Fruit fly (Drosophila melanogaster) whole organism, embryonic: ENCODE data around the gene vari.

Experiments used
- BEAF-32 ChIP-seq: fragments of 200-800 bp; sonication (Bioruptor generic); optimal IDR thresholded peaks from 3 replicates; lab custom pipeline; 2017; ENCODE audit warnings: missing biosample characterization, missing genetic modification characterization, mild to moderate bottlenecking, moderate library complexity, missing genetic modification reagents
- CG11695 ChIP-seq: fragments of 200-800 bp; sonication (Bioruptor generic); IDR thresholded peaks from 3 replicates; pipeline ENCODE4 v1.3.6; 2022; ENCODE audit warnings: missing biosample characterization, missing genetic modification characterization
- CG11696 ChIP-seq: fragments of 200-800 bp; sonication (Bioruptor generic); IDR thresholded peaks from 2 replicates; pipeline ENCODE4 v1.3.6; 2022; ENCODE audit warnings: missing biosample characterization, missing genetic modification characterization
- CG11723 ChIP-seq: fragments of 200-800 bp; sonication (Bioruptor generic); optimal IDR thresholded peaks from 2 replicates; lab custom pipeline; 2017; ENCODE audit warnings: missing biosample characterization, mild to moderate bottlenecking, missing genetic modification characterization
- CG13296 ChIP-seq: fragments of 200-800 bp; sonication (Bioruptor generic); optimal IDR thresholded peaks from 3 replicates; lab custom pipeline; 2018; ENCODE audit warnings: missing biosample characterization, mild to moderate bottlenecking, missing genetic modification characterization
- CG14014 ChIP-seq: fragments of 200-800 bp; sonication (Bioruptor generic); IDR thresholded peaks from 2 replicates; pipeline ENCODE4 v1.3.6; 2022; ENCODE audit warnings: missing biosample characterization, missing genetic modification characterization
- CG17568 ChIP-seq: fragments of 200-800 bp; sonication (Bioruptor generic); optimal IDR thresholded peaks from 2 replicates; lab custom pipeline; 2018; ENCODE audit warnings: missing biosample characterization, mild to moderate bottlenecking, missing genetic modification characterization, moderate library complexity
- CG18011 ChIP-seq: fragments of 200-800 bp; sonication (Bioruptor generic); optimal IDR thresholded peaks from 2 replicates; lab custom pipeline; 2017; ENCODE audit warnings: missing biosample characterization, missing genetic modification characterization, mild to moderate bottlenecking, moderate library complexity, missing genotype
- CG2120 ChIP-seq: fragments of 200-800 bp; sonication (Bioruptor generic); optimal IDR thresholded peaks from 3 replicates; lab custom pipeline; 2016; ENCODE audit warnings: missing biosample characterization, missing genetic modification characterization
- CG2202 ChIP-seq: fragments of 200-800 bp; sonication (Bioruptor generic); optimal IDR thresholded peaks from 2 replicates; lab custom pipeline; 2018; ENCODE audit warnings: missing biosample characterization, mild to moderate bottlenecking, missing genetic modification characterization
- CG2678 ChIP-seq: fragments of 200-800 bp; sonication (Bioruptor generic); optimal IDR thresholded peaks from 3 replicates; lab custom pipeline; 2019; ENCODE audit warnings: missing biosample characterization, mild to moderate bottlenecking, missing genetic modification characterization, moderate library complexity
- CG3163 ChIP-seq: fragments of 200-800 bp; sonication (Bioruptor generic); optimal IDR thresholded peaks from 3 replicates; lab custom pipeline; 2016; ENCODE audit warnings: missing biosample characterization, missing genetic modification characterization
- CG33557 ChIP-seq: fragments of 200-800 bp; sonication (Bioruptor generic); optimal IDR thresholded peaks from 2 replicates; lab custom pipeline; 2019; ENCODE audit warnings: missing biosample characterization, mild to moderate bottlenecking, missing genetic modification characterization, moderate library complexity
- CG4282 ChIP-seq: fragments of 200-800 bp; sonication (Bioruptor generic); optimal IDR thresholded peaks from 2 replicates; lab custom pipeline; 2016; ENCODE audit warnings: missing biosample characterization, missing genetic modification characterization
- CG4360 ChIP-seq: fragments of 200-800 bp; sonication (Bioruptor generic); IDR thresholded peaks from 2 replicates; pipeline ENCODE4 v1.3.6; 2022; ENCODE audit warnings: missing biosample characterization, missing genetic modification characterization
- CG4424 ChIP-seq: fragments of 200-800 bp; sonication (Bioruptor generic); optimal IDR thresholded peaks from 3 replicates; lab custom pipeline; 2016; ENCODE audit warnings: missing biosample characterization, missing genetic modification characterization
- CG4617 ChIP-seq: fragments of 200-800 bp; sonication (Bioruptor generic); optimal IDR thresholded peaks from 3 replicates; lab custom pipeline; 2016; ENCODE audit warnings: missing biosample characterization, missing genetic modification characterization, borderline replicate concordance
- CG5245 ChIP-seq: fragments of 200-800 bp; sonication (Bioruptor generic); optimal IDR thresholded peaks from 3 replicates; lab custom pipeline; 2016; ENCODE audit warnings: missing biosample characterization, missing genetic modification characterization
- CG6654 ChIP-seq: fragments of 200-800 bp; sonication (Bioruptor generic); optimal IDR thresholded peaks from 2 replicates; lab custom pipeline; 2017; ENCODE audit warnings: missing biosample characterization, mild to moderate bottlenecking, missing genetic modification characterization
- CG7928 ChIP-seq: fragments of 200-800 bp; sonication (Bioruptor generic); optimal IDR thresholded peaks from 2 replicates; lab custom pipeline; 2017; ENCODE audit warnings: missing biosample characterization, mild to moderate bottlenecking, missing genetic modification characterization
- CG8924 ChIP-seq: fragments of 200-800 bp; optimal IDR thresholded peaks from 3 replicates; lab custom pipeline; 2019; ENCODE audit warnings: missing biosample characterization, mild to moderate bottlenecking, missing genetic modification characterization, moderate library complexity
- CG8944 ChIP-seq: fragments of 200-800 bp; sonication (Bioruptor generic); optimal IDR thresholded peaks from 3 replicates; lab custom pipeline; 2016; ENCODE audit warnings: missing biosample characterization, missing genetic modification characterization
- CG9215 ChIP-seq: fragments of 200-800 bp; sonication (Bioruptor generic); IDR thresholded peaks from 2 replicates; pipeline ENCODE4 v1.3.6; 2022; ENCODE audit warnings: missing biosample characterization, missing genetic modification characterization
- Dfd ChIP-seq, 2 experiments: fragments of >200 bp; optimal IDR thresholded peaks; 2 replicates each; lab custom pipeline; 2017; ENCODE audit warnings: missing biosample characterization in 2 of 2, missing genetic modification characterization in 2 of 2
- Dip2 ChIP-seq: fragments of 200-800 bp; sonication (Bioruptor generic); IDR thresholded peaks from 2 replicates; pipeline ENCODE4 v1.3.6; 2022; ENCODE audit warnings: missing biosample characterization, missing genetic modification characterization
- Dll ChIP-seq: fragments of 200-800 bp; sonication (Bioruptor generic); IDR thresholded peaks from 4 replicates; pipeline ENCODE4 v1.3.6; 2022; ENCODE audit warnings: missing biosample characterization, missing genetic modification characterization; ENCODE audit not compliant: partially characterized antibody
- Ets65A ChIP-seq: fragments of 200-800 bp; sonication (Bioruptor generic); peaks from one replicate; lab custom pipeline; 2016; ENCODE audit warnings: missing biosample characterization, missing genetic modification characterization
- Gsc ChIP-seq: fragments of 200-800 bp; sonication (Bioruptor generic); IDR thresholded peaks from 2 replicates; pipeline ENCODE4 v1.3.6; 2022; ENCODE audit warnings: missing biosample characterization, missing genetic modification characterization
- Gug ChIP-seq: fragments of 200-800 bp; sonication (Bioruptor generic); IDR thresholded peaks from 4 replicates; pipeline ENCODE4 v1.3.6; 2022; ENCODE audit warnings: missing biosample characterization, missing genetic modification characterization
- Med ChIP-seq: fragments of 200-800 bp; sonication (Bioruptor generic); peaks from one replicate; lab custom pipeline; 2016; ENCODE audit warnings: missing biosample characterization, missing genetic modification characterization, mild to moderate bottlenecking, inconsistent platforms, moderate library complexity
- Oaz ChIP-seq: fragments of 200-800 bp; sonication (Bioruptor generic); IDR thresholded peaks from 2 replicates; pipeline ENCODE4 v1.3.6; 2022; ENCODE audit warnings: missing biosample characterization, missing genetic modification characterization
- Poxn ChIP-seq: fragments of 200-800 bp; sonication (Bioruptor generic); IDR thresholded peaks from 2 replicates; pipeline ENCODE4 v1.3.6; 2022; ENCODE audit warnings: missing biosample characterization, missing genetic modification characterization
- ci ChIP-seq: fragments of 200-800 bp; sonication (Bioruptor generic); IDR thresholded peaks from 3 replicates; pipeline ENCODE4 v1.3.6; 2022; ENCODE audit warnings: missing biosample characterization, missing genetic modification characterization
- da ChIP-seq: fragments of 200-800 bp; sonication (Bioruptor generic); optimal IDR thresholded peaks from 2 replicates; lab custom pipeline; 2016; ENCODE audit warnings: missing biosample characterization, missing genetic modification characterization
- disco-r ChIP-seq: fragments of 200-800 bp; sonication (Bioruptor generic); optimal IDR thresholded peaks from 2 replicates; lab custom pipeline; 2016; ENCODE audit warnings: missing biosample characterization, missing genetic modification characterization
- dmrt11E ChIP-seq: fragments of 200-800 bp; sonication (Bioruptor generic); optimal IDR thresholded peaks from 3 replicates; lab custom pipeline; 2018; ENCODE audit warnings: missing biosample characterization, mild to moderate bottlenecking, missing genetic modification characterization, moderate library complexity
- ems ChIP-seq: fragments of 200-800 bp; sonication (Bioruptor generic); optimal IDR thresholded peaks from 3 replicates; lab custom pipeline; 2016; ENCODE audit warnings: missing biosample characterization, missing genetic modification characterization
- exex ChIP-seq: fragments of 200-800 bp; sonication (Bioruptor generic); optimal IDR thresholded peaks from 4 replicates; lab custom pipeline; 2018; ENCODE audit warnings: missing biosample characterization, mild to moderate bottlenecking, missing genetic modification characterization, moderate library complexity
- fd64A ChIP-seq: fragments of 200-800 bp; sonication (Bioruptor generic); optimal IDR thresholded peaks from 3 replicates; lab custom pipeline; 2018; ENCODE audit warnings: missing biosample characterization, mild to moderate bottlenecking, missing genetic modification characterization
- grau ChIP-seq: fragments of 200-800 bp; optimal IDR thresholded peaks from 3 replicates; lab custom pipeline; 2019; ENCODE audit warnings: missing biosample characterization, mild to moderate bottlenecking, missing genetic modification characterization, moderate library complexity
- her ChIP-seq: fragments of 200-800 bp; sonication (Bioruptor generic); optimal IDR thresholded peaks from 2 replicates; lab custom pipeline; 2016; ENCODE audit warnings: missing biosample characterization, missing genetic modification characterization
- jigr1 ChIP-seq: fragments of 200-800 bp; sonication (Bioruptor generic); IDR thresholded peaks from 3 replicates; pipeline ENCODE4 v1.3.6; 2022; ENCODE audit warnings: missing biosample characterization, missing genetic modification characterization
- p53 ChIP-seq: fragments of 200-800 bp; sonication (Bioruptor generic); optimal IDR thresholded peaks from 2 replicates; lab custom pipeline; 2016; ENCODE audit warnings: missing biosample characterization, missing genetic modification characterization
- psq ChIP-seq: fragments of 200-800 bp; sonication (Bioruptor generic); optimal IDR thresholded peaks from 2 replicates; lab custom pipeline; 2017; ENCODE audit warnings: missing biosample characterization, missing genetic modification characterization
- pum ChIP-seq: fragments of 200-800 bp; sonication (Bioruptor generic); optimal IDR thresholded peaks from 2 replicates; lab custom pipeline; 2016; ENCODE audit warnings: missing biosample characterization, missing genetic modification characterization
- pzg ChIP-seq: fragments of 200-800 bp; sonication (Bioruptor generic); optimal IDR thresholded peaks from 3 replicates; lab custom pipeline; 2018; ENCODE audit warnings: missing biosample characterization, mild to moderate bottlenecking, missing genetic modification characterization, moderate library complexity
- seq ChIP-seq: fragments of 200-800 bp; sonication (Bioruptor generic); IDR thresholded peaks from 2 replicates; pipeline ENCODE4 v1.3.6; 2022; ENCODE audit warnings: missing biosample characterization, missing genetic modification characterization
- tup ChIP-seq: fragments of 200-800 bp; sonication (Bioruptor generic); optimal IDR thresholded peaks from 2 replicates; lab custom pipeline; 2016; ENCODE audit warnings: missing biosample characterization, mild to moderate bottlenecking, missing genetic modification characterization, moderate library complexity
- vnd ChIP-seq: fragments of 200-800 bp; sonication (Bioruptor generic); IDR thresholded peaks from 3 replicates; pipeline ENCODE4 v1.3.6; 2022; ENCODE audit warnings: missing biosample characterization, missing genetic modification characterization; ENCODE audit not compliant: partially characterized antibody
- vvl ChIP-seq: fragments of 200-800 bp; sonication (Bioruptor generic); IDR thresholded peaks from 2 replicates; pipeline ENCODE4 v1.3.6; 2022; ENCODE audit warnings: missing biosample characterization, missing genetic modification characterization
- wor ChIP-seq: fragments of 200-800 bp; sonication (Bioruptor generic); IDR thresholded peaks from 2 replicates; pipeline ENCODE4 v1.3.6; 2022; ENCODE audit warnings: missing biosample characterization, missing genetic modification characterization
- zen2 ChIP-seq: fragments of 200-800 bp; sonication (Bioruptor generic); IDR thresholded peaks from 3 replicates; pipeline ENCODE4 v1.3.6; 2022; ENCODE audit warnings: missing biosample characterization, missing genetic modification characterization; ENCODE audit not compliant: partially characterized antibody

vari gene

DNA sequence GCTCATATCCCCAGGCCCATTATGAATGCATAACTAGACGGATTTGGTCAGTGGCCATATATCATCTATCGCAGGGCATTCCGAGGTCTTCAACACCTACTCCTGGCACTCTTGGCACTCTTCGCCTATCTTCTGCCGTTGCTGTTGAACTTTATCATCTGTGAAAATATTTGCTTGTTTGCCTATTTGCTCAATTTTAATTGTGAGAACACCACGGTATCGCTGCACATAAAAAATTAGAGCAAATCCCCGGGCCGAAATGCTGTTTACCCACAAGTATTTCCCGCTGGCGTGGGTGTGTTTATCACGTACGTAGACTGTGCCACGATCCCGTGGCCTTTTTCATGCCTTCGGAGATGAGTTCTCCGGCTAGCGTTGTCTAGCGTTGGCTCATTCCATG, 16.1 kb downstream of the vari start (continued):
- TF ChIP-seq Dll (GFP tag; lab: Robert Waterston, UW) (no peak), disco-r (GFP tag; lab: Kevin White, UChicago) (peak; percentile 66), CG18011 (peak; percentile 4), CG9215 (GFP tag; lab: Robert Waterston, UW) (no peak), Oaz (GFP tag; lab: Robert Waterston, UW) (no peak), grau (tag; lab: Kevin White, UChicago) (peak; percentile 39), CG8944 (GFP tag; lab: Kevin White, UChicago) (no peak), CG4617 (GFP tag; lab: Kevin White, UChicago) (no peak), vvl (GFP tag; lab: Robert Waterston, UW) (peak; percentile 39; the same call in 1 of the 2 replicates), pum (GFP tag; lab: Kevin White, UChicago) (peak; percentile 2), CG33557 (peak; percentile 63), BEAF-32 (GFP tag; lab: Kevin White, UChicago) (no peak), CG11695 (GFP tag; lab: Robert Waterston, UW) (no peak), psq (no peak), CG2202 (peak; percentile 67), CG3163 (GFP tag; lab: Kevin White, UChicago) (no peak), tup (GFP tag; lab: Kevin White, UChicago) (peak; percentile 18), CG4282 (GFP tag; lab: Kevin White, UChicago) (peak; percentile 3), Dfd (GFP tag; optimal IDR thresholded peaks at IDR 0.05; lab: Kevin White, UChicago) (no peak), da (GFP tag; lab: Kevin White, UChicago) (no peak), CG5245 (GFP tag; lab: Kevin White, UChicago) (no peak), ci (peak; percentile 82), her (peak; percentile 50), p53 (peak; percentile 31), vnd (GFP tag; lab: Robert Waterston, UW) (no peak), wor (GFP tag; lab: Robert Waterston, UW) (no peak), exex (tag; lab: Kevin White, UChicago) (no peak), Med (GFP tag; lab: Kevin White, UChicago) (peak; percentile 95), Ets65A (no peak), CG11723 (GFP tag; lab: Kevin White, UChicago) (peak; percentile 66), Gsc (GFP tag; lab: Robert Waterston, UW) (no peak), pzg (no peak), CG8924 (peak; percentile 70), CG11696 (GFP tag; lab: Robert Waterston, UW) (0 out of 2 replicates have a peak, but pooled peaks have one; percentile 22), CG2120 (GFP tag; lab: Kevin White, UChicago) (peak; percentile 12), CG4424 (GFP tag; lab: Kevin White, UChicago) (peak; percentile 20), CG7928 (GFP tag; lab: Kevin White, UChicago) (peak; percentile 32), CG17568 (GFP tag; lab: Kevin White, UChicago) (peak; percentile 79), Gug (GFP tag; lab: Robert Waterston, UW) (no peak), CG4360 (GFP tag; lab: Robert Waterston, UW) (peak; percentile 53; the same call in 1 of the 2 replicates), CG13296 (GFP tag; lab: Kevin White, UChicago) (peak; percentile 74), CG14014 (GFP tag; lab: Robert Waterston, UW) (peak; percentile 62; the same call in 1 of the 2 replicates), CG2678 (peak; percentile 79), seq (GFP tag; lab: Robert Waterston, UW) (0 out of 2 replicates have a peak, but pooled peaks have one; percentile 33), Poxn (GFP tag; lab: Robert Waterston, UW) (no peak), Dip2 (no peak), ems (GFP tag; lab: Kevin White, UChicago) (peak; percentile 32), zen2 (GFP tag; lab: Robert Waterston, UW) (no peak), dmrt11E (tag; lab: Kevin White, UChicago) (peak; percentile 66), jigr1 (GFP tag; lab: Robert Waterston, UW) (no peak), fd64A (peak; percentile 77), CG6654 (GFP tag; lab: Kevin White, UChicago) (peak; percentile 54)
